Worm (Caenorhabditis elegans): ENCODE results near the gene C02D5.4.

The C02D5.4 gene

ce11 chrIII:8560398-8560797 lies 8.4 kb downstream of the C02D5.4 start:
- TF ChIP-seq F13H6.1 (tag; optimal IDR thresholded peaks at IDR 0.05): no peak
- TF ChIP-seq syd-9 (tag; optimal IDR thresholded peaks at IDR 0.05): no peak
- no peak for TF ChIP-seq ceh-31 (tag; optimal IDR thresholded peaks at IDR 0.05)
- TF ChIP-seq lim-6 (tag; optimal IDR thresholded peaks at IDR 0.05): no peak
- no peak for TF ChIP-seq ceh-48 (tag; optimal IDR thresholded peaks at IDR 0.05)
- no peak for TF ChIP-seq che-1 (tag; optimal IDR thresholded peaks at IDR 0.05)
- no peak for TF ChIP-seq unc-42 (tag; optimal IDR thresholded peaks at IDR 0.05)
- TF ChIP-seq ceh-22 (tag; optimal IDR thresholded peaks at IDR 0.05): no peak

- TF ChIP-seq ahr-1 (tag; optimal IDR thresholded peaks at IDR 0.05): no peak
- no peak for TF ChIP-seq ceh-19 (GFP tag; optimal IDR thresholded peaks at IDR 0.05)
- no peak for TF ChIP-seq Y22D7AL.16 (tag; optimal IDR thresholded peaks at IDR 0.05)
- TF ChIP-seq C38D4.7 (GFP tag; optimal IDR thresholded peaks at IDR 0.05): no peak
- no peak for TF ChIP-seq nhr-232 (tag; optimal IDR thresholded peaks at IDR 0.05)
- no peak for TF ChIP-seq ceh-2 (tag; optimal IDR thresholded peaks at IDR 0.05)
- no peak for TF ChIP-seq elt-2 (tag; optimal IDR thresholded peaks at IDR 0.05)
- TF ChIP-seq T23F11.4 (GFP tag; optimal IDR thresholded peaks at IDR 0.05): no peak
- no peak for TF ChIP-seq hlh-15 (tag; optimal IDR thresholded peaks at IDR 0.05)
- no peak for TF ChIP-seq F13H6.1 (tag; optimal IDR thresholded peaks at IDR 0.05)
- no peak for TF ChIP-seq ceh-48 (tag; optimal IDR thresholded peaks at IDR 0.05)
Measured at ce11 chrIII:8560836-8561235, 8.9 kb downstream of the C02D5.4 start, which contains the start of gene acdh-6. TSS of gene acdh-6 (plus strand) at chrIII:8561136.

- no peak for TF ChIP-seq ceh-19 (GFP tag; optimal IDR thresholded peaks at IDR 0.05)
- TF ChIP-seq hlh-13 (GFP tag; optimal IDR thresholded peaks at IDR 0.05): no peak
Measured at ce11 chrIII:8564372-8564771, 12.4 kb downstream of the C02D5.4 start.

- no peak for TF ChIP-seq ceh-31 (tag; optimal IDR thresholded peaks at IDR 0.05)
- no peak for TF ChIP-seq ttx-3 (tag; optimal IDR thresholded peaks at IDR 0.05)
- TF ChIP-seq fkh-10 (GFP tag; optimal IDR thresholded peaks at IDR 0.05): no peak
- TF ChIP-seq sox-4 (tag; optimal IDR thresholded peaks at IDR 0.05): no peak
- TF ChIP-seq C38D4.7 (GFP tag; optimal IDR thresholded peaks at IDR 0.05): no peak
- no peak for TF ChIP-seq pha-2 (tag; optimal IDR thresholded peaks at IDR 0.05)
- no peak for TF ChIP-seq ahr-1 (tag; optimal IDR thresholded peaks at IDR 0.05)
- no peak for TF ChIP-seq ceh-30 (tag; optimal IDR thresholded peaks at IDR 0.05)
- TF ChIP-seq ceh-18 (tag; optimal IDR thresholded peaks at IDR 0.05): no peak
- TF ChIP-seq fax-1 (tag; optimal IDR thresholded peaks at IDR 0.05): no peak
- TF ChIP-seq lim-6 (tag; optimal IDR thresholded peaks at IDR 0.05): no peak
- no peak for TF ChIP-seq che-1 (tag; optimal IDR thresholded peaks at IDR 0.05)
- TF ChIP-seq zip-5 (tag; optimal IDR thresholded peaks at IDR 0.05): no peak
- TF ChIP-seq ets-4 (tag; optimal IDR thresholded peaks at IDR 0.05): no peak
- TF ChIP-seq F13H6.1 (tag; optimal IDR thresholded peaks at IDR 0.05): no peak
- no peak for TF ChIP-seq tbx-2 (tag; optimal IDR thresholded peaks at IDR 0.05)
- no peak for TF ChIP-seq ceh-45 (GFP tag; IDR thresholded peaks at IDR 0.05)
- TF ChIP-seq nfya-1 (tag; optimal IDR thresholded peaks at IDR 0.05): no peak
- TF ChIP-seq ceh-9 (tag; optimal IDR thresholded peaks at IDR 0.05): no peak
- TF ChIP-seq hlh-15 (tag; optimal IDR thresholded peaks at IDR 0.05): no peak
Measured at ce11 chrIII:8570289-8570688, 18.3 kb downstream of the C02D5.4 start.

- TF ChIP-seq che-1 (tag; optimal IDR thresholded peaks at IDR 0.05): no peak
- TF ChIP-seq elt-2 (tag; optimal IDR thresholded peaks at IDR 0.05): no peak
- no peak for TF ChIP-seq ceh-45 (GFP tag; IDR thresholded peaks at IDR 0.05)
- TF ChIP-seq unc-55 (GFP tag; optimal IDR thresholded peaks at IDR 0.05): no peak
- no peak for TF ChIP-seq pat-9 (tag; optimal IDR thresholded peaks at IDR 0.05)
- no peak for TF ChIP-seq unc-86 (tag; optimal IDR thresholded peaks at IDR 0.05)
- no peak for TF ChIP-seq sox-2 (GFP tag; IDR thresholded peaks at IDR 0.05)
- no peak for TF ChIP-seq ceh-6 (GFP tag; optimal IDR thresholded peaks at IDR 0.05)
- no peak for TF ChIP-seq npax-4 (tag; optimal IDR thresholded peaks at IDR 0.05)
- TF ChIP-seq unc-3 (GFP tag; conservative IDR thresholded peaks at IDR 0.05): no peak
- TF ChIP-seq unc-3 (tag; optimal IDR thresholded peaks at IDR 0.05): no peak
- peak; percentile 65 for TF ChIP-seq unc-42 (tag; optimal IDR thresholded peaks at IDR 0.05)
- no peak for TF ChIP-seq madf-2 (tag; optimal IDR thresholded peaks at IDR 0.05)
- no peak for TF ChIP-seq ceh-24 (tag; optimal IDR thresholded peaks at IDR 0.05)
- no peak for TF ChIP-seq pros-1 (tag; optimal IDR thresholded peaks at IDR 0.05)
- peak; percentile 3 for TF ChIP-seq ref-2 (tag; optimal IDR thresholded peaks at IDR 0.05)
- no peak for TF ChIP-seq pqm-1 (tag; optimal IDR thresholded peaks at IDR 0.05)
- no peak for TF ChIP-seq T23F11.4 (GFP tag; optimal IDR thresholded peaks at IDR 0.05)
Measured at ce11 chrIII:8571845-8572244, 19.9 kb downstream of the C02D5.4 start.

All from whole organism, late embryonic.